Fruit fly (Drosophila melanogaster): ENCODE data around the gene CG13288.

CG13288 gene

dm6 chr3L:5863868-5864413 lies 43.2 kb upstream of the CG13288 start:
- peak; percentile 38 for TF ChIP-seq rgr (GFP tag; optimal IDR thresholded peaks at IDR 0.05)
- peak; percentile 26 for TF ChIP-seq woc (GFP tag; optimal IDR thresholded peaks at IDR 0.05)
- TF ChIP-seq dsf (GFP tag; optimal IDR thresholded peaks at IDR 0.05; ENCODE audit: borderline replicate concordance), result no peak
- TF ChIP-seq CrebA (GFP tag; optimal IDR thresholded peaks at IDR 0.05; ENCODE audit: borderline replicate concordance), result no peak
- TF ChIP-seq sv (GFP tag; optimal IDR thresholded peaks at IDR 0.05), result no peak
- no peak for TF ChIP-seq dl (GFP tag; optimal IDR thresholded peaks at IDR 0.05; ENCODE audit: insufficient read depth in 1 of 2, partially characterized antibody in 2 of 2)
- no peak for TF ChIP-seq dmrt93B (GFP tag; optimal IDR thresholded peaks at IDR 0.05)
- peak; percentile 14 for TF ChIP-seq psq (GFP tag; optimal IDR thresholded peaks at IDR 0.05)
- TF ChIP-seq Hr83 (GFP tag; optimal IDR thresholded peaks at IDR 0.05; ENCODE audit: poor library complexity, severe bottlenecking), result no peak
- no peak for TF ChIP-seq GATAd (GFP tag; optimal IDR thresholded peaks at IDR 0.05)
- TF ChIP-seq brk (GFP tag; optimal IDR thresholded peaks at IDR 0.05), result no peak
- TF ChIP-seq Dfd (GFP tag; optimal IDR thresholded peaks at IDR 0.05), result no peak
- TF ChIP-seq Dif (GFP tag; optimal IDR thresholded peaks at IDR 0.05; ENCODE audit: partially characterized antibody), result no peak
- TF ChIP-seq ey (GFP tag; optimal IDR thresholded peaks at IDR 0.05), result peak; percentile 40
- TF ChIP-seq OdsH (GFP tag; optimal IDR thresholded peaks at IDR 0.05), result peak; percentile 38
- TF ChIP-seq Vsx2 (GFP tag; optimal IDR thresholded peaks at IDR 0.05; ENCODE audit: partially characterized antibody), result no peak
- TF ChIP-seq usp (GFP tag; optimal IDR thresholded peaks at IDR 0.05), result no peak
- no peak for TF ChIP-seq pan (optimal IDR thresholded peaks at IDR 0.05)
- TF ChIP-seq fru (GFP tag; optimal IDR thresholded peaks at IDR 0.05), result peak; percentile 54
- TF ChIP-seq Jra (GFP tag; optimal IDR thresholded peaks at IDR 0.05), result no peak
- no peak for TF ChIP-seq jim (GFP tag; optimal IDR thresholded peaks at IDR 0.05)
- no peak for TF ChIP-seq Rel (GFP tag; optimal IDR thresholded peaks at IDR 0.05)
- TF ChIP-seq Rel (tag; optimal IDR thresholded peaks at IDR 0.05), result no peak
- TF ChIP-seq CG9705 (GFP tag; optimal IDR thresholded peaks at IDR 0.05), result no peak
- TF ChIP-seq Hr78 (GFP tag; optimal IDR thresholded peaks at IDR 0.05), result no peak
- TF ChIP-seq N (GFP tag; optimal IDR thresholded peaks at IDR 0.05), result no peak
- no peak for TF ChIP-seq CG32264 (GFP tag; optimal IDR thresholded peaks at IDR 0.05)
- no peak for TF ChIP-seq Mio (GFP tag; optimal IDR thresholded peaks at IDR 0.05)
- TF ChIP-seq foxo (GFP tag; optimal IDR thresholded peaks at IDR 0.05), result peak in 1 of 2 experiments; percentile 46
- TF ChIP-seq Hnf4 (GFP tag; optimal IDR thresholded peaks at IDR 0.05), result peak; percentile 29
- TF ChIP-seq Abd-B (GFP tag; optimal IDR thresholded peaks at IDR 0.05), result no peak
- peak; percentile 61 for TF ChIP-seq Sp1 (GFP tag; optimal IDR thresholded peaks at IDR 0.05)
- no peak for TF ChIP-seq sage (GFP tag; optimal IDR thresholded peaks at IDR 0.05)
- TF ChIP-seq Myc (optimal IDR thresholded peaks at IDR 0.05), result no peak
- no peak for TF ChIP-seq lola (GFP tag; optimal IDR thresholded peaks at IDR 0.05)
- no peak for TF ChIP-seq tai (GFP tag; optimal IDR thresholded peaks at IDR 0.05)
- peak; percentile 63 for TF ChIP-seq h (GFP tag; optimal IDR thresholded peaks at IDR 0.05)
- peak; percentile 15 for TF ChIP-seq HLH106 (tag; optimal IDR thresholded peaks at IDR 0.05)
- TF ChIP-seq br (GFP tag; optimal IDR thresholded peaks at IDR 0.05), result peak; percentile 34

- TF ChIP-seq CG32264 (GFP tag; optimal IDR thresholded peaks at IDR 0.05) (peak; percentile 9), h (GFP tag; optimal IDR thresholded peaks at IDR 0.05) (peak; percentile 70), GATAd (GFP tag; optimal IDR thresholded peaks at IDR 0.05) (no peak), Vsx2 (GFP tag; optimal IDR thresholded peaks at IDR 0.05; ENCODE audit: partially characterized antibody) (no peak), foxo (GFP tag; optimal IDR thresholded peaks at IDR 0.05) (peak in 1 of 2 experiments; percentile 54), fru (GFP tag; optimal IDR thresholded peaks at IDR 0.05) (peak; percentile 59), OdsH (GFP tag; optimal IDR thresholded peaks at IDR 0.05) (peak; percentile 43), ey (GFP tag; optimal IDR thresholded peaks at IDR 0.05) (peak; percentile 51), dsf (GFP tag; optimal IDR thresholded peaks at IDR 0.05; ENCODE audit: borderline replicate concordance) (no peak), Hr78 (GFP tag; optimal IDR thresholded peaks at IDR 0.05) (no peak), Sp1 (GFP tag; optimal IDR thresholded peaks at IDR 0.05) (peak; percentile 47), psq (GFP tag; optimal IDR thresholded peaks at IDR 0.05) (peak; percentile 39), HLH106 (tag; optimal IDR thresholded peaks at IDR 0.05) (peak; percentile 62), dmrt93B (GFP tag; optimal IDR thresholded peaks at IDR 0.05) (peak; percentile 46), Hnf4 (GFP tag; optimal IDR thresholded peaks at IDR 0.05) (peak; percentile 31), lola (GFP tag; optimal IDR thresholded peaks at IDR 0.05) (no peak), Mio (GFP tag; optimal IDR thresholded peaks at IDR 0.05) (no peak), br (GFP tag; optimal IDR thresholded peaks at IDR 0.05) (peak; percentile 55), woc (GFP tag; optimal IDR thresholded peaks at IDR 0.05) (peak; percentile 56), rgr (GFP tag; optimal IDR thresholded peaks at IDR 0.05) (peak; percentile 41)
These were observed 40.3 kb upstream of the CG13288 start for dm6 chr3L:5866924-5867323.
